Worm (Caenorhabditis elegans): Measurements from ENCODE around the gene Y25C1A.6.

Gene Y25C1A.6

ce11 chrII:3109533-3109932, 48.7 kb downstream of the Y25C1A.6 start:
- TF ChIP-seq D1046.2 (GFP tag; IDR thresholded peaks at IDR 0.05), result no peak
- TF ChIP-seq dmd-6 (GFP tag; IDR thresholded peaks at IDR 0.05), result no peak
- TF ChIP-seq cey-2 (tag; optimal IDR thresholded peaks at IDR 0.05; ENCODE audit: borderline replicate concordance, insufficient read depth), result no peak
- TF ChIP-seq zip-11 (GFP tag; IDR thresholded peaks at IDR 0.05), result no peak
- TF ChIP-seq aha-1 (tag), result peak; percentile 80
- TF ChIP-seq vab-7 (GFP tag; IDR thresholded peaks at IDR 0.05), result no peak
- TF ChIP-seq ceh-28 (tag; optimal IDR thresholded peaks at IDR 0.05), result no peak
- TF ChIP-seq spr-1 (tag; optimal IDR thresholded peaks at IDR 0.05), result no peak
- TF ChIP-seq lin-29 (GFP tag; IDR thresholded peaks at IDR 0.05), result no peak
- peak; percentile 70 for TF ChIP-seq set-16 (GFP tag; IDR thresholded peaks at IDR 0.05)

DNA sequence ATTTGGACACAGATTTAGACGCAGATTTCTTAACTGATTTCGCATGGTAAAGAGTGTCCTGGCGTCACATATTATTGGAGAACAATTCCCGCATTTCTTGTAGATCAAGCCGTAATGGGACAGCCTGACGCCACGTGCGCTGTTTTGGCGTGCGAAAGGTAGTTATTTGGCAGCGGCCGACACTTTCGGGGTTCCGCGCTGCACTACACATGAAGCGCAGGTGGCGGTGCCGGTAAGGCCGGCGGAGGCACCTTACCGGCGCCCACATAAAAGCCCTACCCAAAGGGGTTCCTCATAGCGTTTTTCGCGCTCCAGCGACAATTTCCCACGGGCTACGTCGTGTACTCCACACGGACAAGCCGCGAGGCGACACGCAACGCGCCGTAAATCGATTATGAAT, 49.2 kb downstream of the Y25C1A.6 start:
- TF ChIP-seq daf-16 (GFP tag; optimal IDR thresholded peaks at IDR 0.05), result no peak
- no peak for TF ChIP-seq daf-16 (tag; optimal IDR thresholded peaks at IDR 0.05)
- no peak for TF ChIP-seq daf-12 (tag; optimal IDR thresholded peaks at IDR 0.05)
- 0 out of 2 replicates have a peak, but pooled peaks have one; percentile 30 for TF ChIP-seq dmd-8 (GFP tag; IDR thresholded peaks at IDR 0.05)
- TF ChIP-seq mxl-2 (GFP tag; conservative IDR thresholded peaks at IDR 0.05), result no peak
- TF ChIP-seq unc-62 (GFP tag; optimal IDR thresholded peaks at IDR 0.05 in 1 of 2), result peak in 1 of 2 experiments; percentile 57
- no peak for TF ChIP-seq unc-62 (tag; optimal IDR thresholded peaks at IDR 0.05)
- no peak for TF ChIP-seq nhr-237 (tag; optimal IDR thresholded peaks at IDR 0.05)
- peak; percentile 73 for TF ChIP-seq set-16 (GFP tag; IDR thresholded peaks at IDR 0.05)
- TF ChIP-seq madf-5 (GFP tag; IDR thresholded peaks at IDR 0.05), result no peak

- TF ChIP-seq dve-1 (tag; optimal IDR thresholded peaks at IDR 0.05; ENCODE audit: insufficient read depth) (peak; percentile 6), cey-2 (tag; optimal IDR thresholded peaks at IDR 0.05; ENCODE audit: borderline replicate concordance, insufficient read depth) (no peak), nhr-6 (tag; optimal IDR thresholded peaks at IDR 0.05) (no peak), nhr-111 (GFP tag; optimal IDR thresholded peaks at IDR 0.05) (no peak), hmg-1.1 (GFP tag; IDR thresholded peaks at IDR 0.05) (0 out of 2 replicates have a peak, but pooled peaks have one; percentile 40), daf-16 (GFP tag; optimal IDR thresholded peaks at IDR 0.05) (no peak), daf-16 (tag; optimal IDR thresholded peaks at IDR 0.05) (peak; percentile 9), F37D6.2 (tag; optimal IDR thresholded peaks at IDR 0.05) (no peak), php-3 (GFP tag; IDR thresholded peaks at IDR 0.05) (no peak), lin-39 (tag; optimal IDR thresholded peaks at IDR 0.05) (no peak), snpc-4 (tag; optimal IDR thresholded peaks at IDR 0.05) (no peak), jun-1 (tag; optimal IDR thresholded peaks at IDR 0.05) (no peak), mes-2 (tag; optimal IDR thresholded peaks at IDR 0.05; ENCODE audit: poor library complexity, severe bottlenecking) (peak; percentile 53), lir-3 (tag; optimal IDR thresholded peaks at IDR 0.05) (no peak)
These were observed 50.3 kb downstream of the Y25C1A.6 start, which contains the start of gene Y25C1A.13 for ce11 chrII:3111147-3111546. TSS of gene Y25C1A.13 (minus strand) at chrII:3111247.
